Fruit fly (Drosophila melanogaster): Measurements from ENCODE around the gene CG43707.

- no peak for TF ChIP-seq CG32121 (GFP tag; IDR thresholded peaks at IDR 0.05)
- TF ChIP-seq CG8159 (tag; optimal IDR thresholded peaks at IDR 0.05): no peak
- no peak for TF ChIP-seq EcR (GFP tag; optimal IDR thresholded peaks at IDR 0.05)
- TF ChIP-seq rn (GFP tag; IDR thresholded peaks at IDR 0.05): no peak
- TF ChIP-seq CG12605 (GFP tag; IDR thresholded peaks at IDR 0.05): no peak
- TF ChIP-seq gl (tag; optimal IDR thresholded peaks at IDR 0.05): no peak
- TF ChIP-seq CG9948 (tag; optimal IDR thresholded peaks at IDR 0.05): no peak
- no peak for TF ChIP-seq CG13204 (GFP tag; optimal IDR thresholded peaks at IDR 0.05)
- TF ChIP-seq Ets98B (GFP tag; IDR thresholded peaks at IDR 0.05): no peak
- no peak for TF ChIP-seq Snoo (tag; optimal IDR thresholded peaks at IDR 0.05)
Measured at dm6 chr2L:3756831-3757351, at the start of gene CG43707.

Measured in whole organism, pupa.